Fruit fly (Drosophila melanogaster): ENCODE results near the gene TkR86C.

Gene TkR86C

dm6 chr3R:10706763-10707162 lies 44.3 kb downstream of the TkR86C start, which contains the start of the genes CG31467 and CG14684:
Gene CG31467 (minus strand): TSS chr3R:10706863.
Gene CG14684 (plus strand): TSS chr3R:10706974.
- TF ChIP-seq usp (GFP tag; optimal IDR thresholded peaks at IDR 0.05) (no peak), woc (GFP tag; optimal IDR thresholded peaks at IDR 0.05) (no peak), Sp1 (GFP tag; optimal IDR thresholded peaks at IDR 0.05) (no peak)

- TF ChIP-seq rgr (GFP tag; optimal IDR thresholded peaks at IDR 0.05) (no peak), jim (GFP tag; optimal IDR thresholded peaks at IDR 0.05) (no peak), Mio (GFP tag; optimal IDR thresholded peaks at IDR 0.05) (no peak), dsf (GFP tag; optimal IDR thresholded peaks at IDR 0.05; ENCODE audit: borderline replicate concordance) (no peak), N (GFP tag; optimal IDR thresholded peaks at IDR 0.05) (no peak), brk (GFP tag; optimal IDR thresholded peaks at IDR 0.05) (no peak), tai (GFP tag; optimal IDR thresholded peaks at IDR 0.05) (no peak), HLH106 (tag; optimal IDR thresholded peaks at IDR 0.05) (no peak), Dif (GFP tag; optimal IDR thresholded peaks at IDR 0.05; ENCODE audit: partially characterized antibody) (no peak), pan (optimal IDR thresholded peaks at IDR 0.05) (no peak), Sp1 (GFP tag; optimal IDR thresholded peaks at IDR 0.05) (no peak), Myc (optimal IDR thresholded peaks at IDR 0.05) (no peak), Hr78 (GFP tag; optimal IDR thresholded peaks at IDR 0.05) (no peak), lola (GFP tag; optimal IDR thresholded peaks at IDR 0.05) (no peak), foxo (GFP tag; optimal IDR thresholded peaks at IDR 0.05) (no peak)
These were observed 46.1 kb downstream of the TkR86C start, which contains the start of gene CG31391 for dm6 chr3R:10704975-10705374. Gene CG31391 (minus strand): TSS chr3R:10705075.

DNA sequence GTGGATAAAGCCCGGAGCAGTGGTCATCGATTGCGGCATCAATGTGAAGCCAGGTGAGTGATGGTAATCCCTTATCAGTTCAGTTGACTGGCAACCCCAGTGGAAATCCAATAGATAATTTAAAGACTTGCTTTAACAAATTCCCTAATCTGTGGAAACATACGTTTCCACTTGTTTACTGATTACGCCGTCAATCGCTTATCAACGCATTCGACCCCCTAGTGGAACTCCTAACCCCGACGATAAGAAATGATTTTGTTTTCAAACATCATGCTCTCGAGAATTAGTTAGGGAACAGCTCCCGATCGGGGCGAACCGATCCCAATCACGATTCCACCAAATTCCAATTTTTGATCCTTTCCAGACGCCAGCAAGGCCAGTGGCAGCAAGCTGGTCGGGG lies 50.4 kb downstream of the TkR86C start:
- TF ChIP-seq pan (optimal IDR thresholded peaks at IDR 0.05) (no peak), Jra (GFP tag; optimal IDR thresholded peaks at IDR 0.05) (no peak), dsf (GFP tag; optimal IDR thresholded peaks at IDR 0.05; ENCODE audit: borderline replicate concordance) (no peak), h (GFP tag; optimal IDR thresholded peaks at IDR 0.05) (no peak), GATAd (GFP tag; optimal IDR thresholded peaks at IDR 0.05) (no peak), dl (GFP tag; optimal IDR thresholded peaks at IDR 0.05; ENCODE audit: insufficient read depth in 1 of 2, partially characterized antibody in 2 of 2) (no peak), Hr78 (GFP tag; optimal IDR thresholded peaks at IDR 0.05) (no peak), jim (GFP tag; optimal IDR thresholded peaks at IDR 0.05) (no peak), Dif (GFP tag; optimal IDR thresholded peaks at IDR 0.05; ENCODE audit: partially characterized antibody) (no peak), Dfd (GFP tag; optimal IDR thresholded peaks at IDR 0.05) (no peak), br (GFP tag; optimal IDR thresholded peaks at IDR 0.05) (no peak), CG9705 (GFP tag; optimal IDR thresholded peaks at IDR 0.05) (no peak), Rel (GFP tag; optimal IDR thresholded peaks at IDR 0.05) (no peak), Rel (tag; optimal IDR thresholded peaks at IDR 0.05) (no peak), Myc (optimal IDR thresholded peaks at IDR 0.05) (no peak), foxo (GFP tag; optimal IDR thresholded peaks at IDR 0.05) (no peak)

- no peak for TF ChIP-seq sage (GFP tag; optimal IDR thresholded peaks at IDR 0.05)
- peak; percentile 44 for TF ChIP-seq Dif (GFP tag; optimal IDR thresholded peaks at IDR 0.05; ENCODE audit: partially characterized antibody)
- no peak for TF ChIP-seq dmrt93B (GFP tag; optimal IDR thresholded peaks at IDR 0.05)
- TF ChIP-seq foxo (GFP tag; optimal IDR thresholded peaks at IDR 0.05): peak in 1 of 2 experiments; percentile 5
- no peak for TF ChIP-seq Rel (GFP tag; optimal IDR thresholded peaks at IDR 0.05)
- peak; percentile 95 for TF ChIP-seq Rel (tag; optimal IDR thresholded peaks at IDR 0.05)
These were observed 51.7 kb downstream of the TkR86C start for dm6 chr3R:10699020-10699951.

dm6 chr3R:10696371-10696777 lies 54.7 kb downstream of the TkR86C start, which contains the start of the genes pug, CG14683 and CG46459:
Gene pug (plus strand): TSS chr3R:10696534.
Gene CG14683 (plus strand): TSS chr3R:10696647.
Gene CG46459 (plus strand): TSS chr3R:10696647.
- TF ChIP-seq ey (GFP tag; optimal IDR thresholded peaks at IDR 0.05) (peak; percentile 32), Mio (GFP tag; optimal IDR thresholded peaks at IDR 0.05) (no peak), dmrt93B (GFP tag; optimal IDR thresholded peaks at IDR 0.05) (no peak), jim (GFP tag; optimal IDR thresholded peaks at IDR 0.05) (no peak), CG32264 (GFP tag; optimal IDR thresholded peaks at IDR 0.05) (no peak), fru (GFP tag; optimal IDR thresholded peaks at IDR 0.05) (peak; percentile 49), Rel (GFP tag; optimal IDR thresholded peaks at IDR 0.05) (no peak), Rel (tag; optimal IDR thresholded peaks at IDR 0.05) (peak; percentile 34), Dfd (GFP tag; optimal IDR thresholded peaks at IDR 0.05) (no peak), OdsH (GFP tag; optimal IDR thresholded peaks at IDR 0.05) (peak; percentile 8), CrebA (GFP tag; optimal IDR thresholded peaks at IDR 0.05; ENCODE audit: borderline replicate concordance) (no peak), N (GFP tag; optimal IDR thresholded peaks at IDR 0.05) (no peak), GATAd (GFP tag; optimal IDR thresholded peaks at IDR 0.05) (peak; percentile 26), dsf (GFP tag; optimal IDR thresholded peaks at IDR 0.05; ENCODE audit: borderline replicate concordance) (no peak), sv (GFP tag; optimal IDR thresholded peaks at IDR 0.05) (peak; percentile 40), woc (GFP tag; optimal IDR thresholded peaks at IDR 0.05) (no peak), lola (GFP tag; optimal IDR thresholded peaks at IDR 0.05) (no peak), Hr83 (GFP tag; optimal IDR thresholded peaks at IDR 0.05; ENCODE audit: poor library complexity, severe bottlenecking) (peak; percentile 11), Hnf4 (GFP tag; optimal IDR thresholded peaks at IDR 0.05) (no peak), sage (GFP tag; optimal IDR thresholded peaks at IDR 0.05) (no peak), Vsx2 (GFP tag; optimal IDR thresholded peaks at IDR 0.05; ENCODE audit: partially characterized antibody) (no peak), Sp1 (GFP tag; optimal IDR thresholded peaks at IDR 0.05) (no peak), foxo (GFP tag; optimal IDR thresholded peaks at IDR 0.05) (peak in 1 of 2 experiments; percentile 63), rgr (GFP tag; optimal IDR thresholded peaks at IDR 0.05) (peak; percentile 33), psq (GFP tag; optimal IDR thresholded peaks at IDR 0.05) (no peak)

Measured in whole organism, wandering third instar larva.